Worm (Caenorhabditis elegans) whole organism, L4 larva: ENCODE measurements around the gene lgg-2.

Source experiments
- F49E8.2 ChIP-seq: sonication (generic microtip); optimal IDR thresholded peaks from 2 replicates; lab custom pipeline; 2016; ENCODE audit warnings: missing compliant biosample characterization, mild to moderate bottlenecking, missing genetic modification characterization, borderline replicate concordance
- T20F7.1 ChIP-seq: fragments of 200-800 bp; sonication (Bioruptor generic); optimal IDR thresholded peaks from 2 replicates; lab custom pipeline; 2018; ENCODE audit warnings: mild to moderate bottlenecking, missing genetic modification characterization, missing compliant biosample characterization
- T26A8.4 ChIP-seq: fragments of 200-800 bp; sonication (Bioruptor generic); IDR thresholded peaks from 2 replicates; pipeline ENCODE4 v1.3.6; 2022; ENCODE audit warnings: missing genetic modification characterization, missing compliant biosample characterization
- Y105C5A.15 ChIP-seq: fragments of 200-800 bp; sonication (Bioruptor generic); IDR thresholded peaks from 2 replicates; pipeline ENCODE4 v1.3.6; 2022; ENCODE audit warnings: missing genetic modification characterization, missing compliant biosample characterization
- Y5F2A.4 ChIP-seq: fragments of 200-800 bp; sonication (Bioruptor generic); optimal IDR thresholded peaks from 2 replicates; lab custom pipeline; 2018; ENCODE audit warnings: mild to moderate bottlenecking, missing genetic modification characterization, missing compliant biosample characterization
- Y75B8A.6 ChIP-seq: fragments of 200-800 bp; sonication (Bioruptor generic); IDR thresholded peaks from 2 replicates; pipeline ENCODE4 v1.3.6; 2022; ENCODE audit warnings: missing genetic modification reagents, missing genetic modification characterization, missing compliant biosample characterization
- ZK337.2 ChIP-seq: fragments of 200-800 bp; sonication (Bioruptor generic); IDR thresholded peaks from 2 replicates; pipeline ENCODE4 v1.3.6; 2022; ENCODE audit warnings: missing genetic modification reagents, missing genetic modification characterization, missing compliant biosample characterization
- ZK546.5 ChIP-seq, 2 experiments: sonication (generic microtip); optimal IDR thresholded peaks; 2 replicates each; lab custom pipeline; 2017; ENCODE audit warnings: missing biosample characterization in 2 of 2, missing genetic modification characterization in 2 of 2
- aha-1 ChIP-seq: fragments of 150-350 bp; peaks from one replicate; lab custom pipeline; 2014; ENCODE audit warnings: missing biosample characterization, missing genetic modification characterization
- ama-1 ChIP-seq: fragments of 150-350 bp; optimal IDR thresholded peaks from 2 replicates; lab custom pipeline; 2014; ENCODE audit warnings: inconsistent platforms, mixed read lengths
- arid-1 ChIP-seq: fragments of 200-800 bp; sonication (Bioruptor generic); conservative IDR thresholded peaks from 2 replicates; pipeline ENCODE4 v1.3.6; 2022; ENCODE audit warnings: missing genetic modification reagents, missing genetic modification characterization, missing compliant biosample characterization
- cey-2 ChIP-seq: sonication (generic microtip); optimal IDR thresholded peaks from 3 replicates; lab custom pipeline; 2017; ENCODE audit warnings: missing genetic modification characterization, mild to moderate bottlenecking, missing compliant biosample characterization, antibody characterized with exemption, borderline replicate concordance; ENCODE audit not compliant: insufficient read depth
- daf-16 ChIP-seq, 3 experiments: sonication (generic microtip); optimal IDR thresholded peaks; 2 replicates each; lab custom pipeline; 2016 to 2017; ENCODE audit warnings: missing genetic modification characterization in 3 of 3, missing genetic modification reagents in 3 of 3, mild to moderate bottlenecking in 2 of 3, missing compliant biosample characterization in 2 of 3, missing biosample characterization in 1 of 3, moderate library complexity in 1 of 3
- daf-8 ChIP-seq: fragments of 200-800 bp; sonication (Bioruptor generic); IDR thresholded peaks from 2 replicates; pipeline ENCODE4 v1.3.6; 2022; ENCODE audit warnings: missing genetic modification characterization, missing compliant biosample characterization
- dmd-9 ChIP-seq: fragments of 200-800 bp; sonication (Bioruptor generic); IDR thresholded peaks from 2 replicates; pipeline ENCODE4 v1.3.6; 2022; ENCODE audit warnings: missing genetic modification reagents, missing genetic modification characterization, missing compliant biosample characterization
- egl-27 ChIP-seq: sonication (generic microtip); optimal IDR thresholded peaks from 3 replicates; lab custom pipeline; 2017; ENCODE audit warnings: missing biosample characterization, missing genetic modification reagents, missing genetic modification characterization
- egl-43 ChIP-seq: fragments of 200-800 bp; sonication (Bioruptor generic); IDR thresholded peaks from 2 replicates; pipeline ENCODE4 v1.3.6; 2022; ENCODE audit warnings: missing genetic modification reagents, missing genetic modification characterization, missing compliant biosample characterization
- fkh-10 ChIP-seq: fragments of 150-350 bp; optimal IDR thresholded peaks from 2 replicates; lab custom pipeline; 2014; ENCODE audit warnings: missing biosample characterization, missing genetic modification reagents, missing genetic modification characterization
- fos-1 ChIP-seq: fragments of 150-350 bp; optimal IDR thresholded peaks from 2 replicates; lab custom pipeline; 2014; ENCODE audit warnings: missing biosample characterization, missing genetic modification characterization
- gei-8 ChIP-seq: fragments of 200-800 bp; sonication (Bioruptor generic); optimal IDR thresholded peaks from 2 replicates; lab custom pipeline; 2018; ENCODE audit warnings: mild to moderate bottlenecking, missing genetic modification characterization, missing compliant biosample characterization
- hlh-30 ChIP-seq: sonication (generic microtip); optimal IDR thresholded peaks from 2 replicates; lab custom pipeline; 2017; ENCODE audit warnings: antibody characterized with exemption, mild to moderate bottlenecking, missing genetic modification characterization, missing compliant biosample characterization; ENCODE audit not compliant: insufficient read depth
- jun-1 ChIP-seq: fragments of 150-350 bp; optimal IDR thresholded peaks from 2 replicates; lab custom pipeline; 2014; ENCODE audit warnings: missing biosample characterization, missing genetic modification reagents, missing genetic modification characterization
- lim-7 ChIP-seq: fragments of 200-800 bp; sonication (Bioruptor generic); IDR thresholded peaks from 2 replicates; pipeline ENCODE4 v1.3.6; 2022; ENCODE audit warnings: missing genetic modification characterization, missing compliant biosample characterization
- lin-15B ChIP-seq: fragments of 150-350 bp; sonication (generic microtip); optimal IDR thresholded peaks from 3 replicates; lab custom pipeline; 2014; ENCODE audit warnings: missing biosample characterization, missing genetic modification characterization
- lin-38 ChIP-seq: fragments of 200-800 bp; sonication (Bioruptor generic); IDR thresholded peaks from 2 replicates; pipeline ENCODE4 v1.3.6; 2022; ENCODE audit warnings: missing genetic modification reagents, missing genetic modification characterization, missing compliant biosample characterization
- lir-3 ChIP-seq: sonication (generic microtip); optimal IDR thresholded peaks from 2 replicates; lab custom pipeline; 2016; ENCODE audit warnings: mild to moderate bottlenecking, missing genetic modification characterization, missing compliant biosample characterization
- mes-2 ChIP-seq: sonication (generic microtip); optimal IDR thresholded peaks from 2 replicates; lab custom pipeline; 2016; ENCODE audit warnings: missing genotype, mild to moderate bottlenecking, missing genetic modification characterization, missing compliant biosample characterization; ENCODE audit not compliant: poor library complexity, severe bottlenecking
- mxl-2 ChIP-seq: fragments of 200-800 bp; sonication (Bioruptor generic); conservative IDR thresholded peaks from 2 replicates; pipeline ENCODE4 v1.3.6; 2022; ENCODE audit warnings: missing genetic modification reagents, missing genetic modification characterization, missing compliant biosample characterization
- nhr-11 ChIP-seq: fragments of 150-350 bp; optimal IDR thresholded peaks from 2 replicates; lab custom pipeline; 2014; ENCODE audit warnings: missing biosample characterization, missing genetic modification characterization
- nhr-25 ChIP-seq: sonication (generic microtip); optimal IDR thresholded peaks from 2 replicates; lab custom pipeline; 2017; ENCODE audit warnings: missing genetic modification characterization, mild to moderate bottlenecking, missing compliant biosample characterization, antibody characterized with exemption, moderate library complexity, borderline replicate concordance; ENCODE audit not compliant: insufficient read depth
- nhr-42 ChIP-seq: fragments of 200-800 bp; sonication (Bioruptor generic); IDR thresholded peaks from 2 replicates; pipeline ENCODE4 v1.3.6; 2022; ENCODE audit warnings: missing genetic modification characterization, missing compliant biosample characterization
- nhr-48 ChIP-seq: sonication (generic microtip); optimal IDR thresholded peaks from 2 replicates; lab custom pipeline; 2016; ENCODE audit warnings: mild to moderate bottlenecking, missing genetic modification characterization, missing compliant biosample characterization
- nhr-6 ChIP-seq: fragments of 150-350 bp; optimal IDR thresholded peaks from 2 replicates; lab custom pipeline; 2014; ENCODE audit warnings: missing biosample characterization, missing genetic modification characterization
- nhr-76 ChIP-seq: fragments of 150-350 bp; optimal IDR thresholded peaks from 2 replicates; lab custom pipeline; 2014; ENCODE audit warnings: missing biosample characterization, missing genetic modification characterization
- pqm-1 ChIP-seq: sonication (generic microtip); optimal IDR thresholded peaks from 2 replicates; lab custom pipeline; 2017; ENCODE audit warnings: missing biosample characterization, missing genetic modification characterization
- saeg-2 ChIP-seq: fragments of 200-800 bp; sonication (Bioruptor generic); IDR thresholded peaks from 2 replicates; pipeline ENCODE4 v1.3.6; 2022; ENCODE audit warnings: missing genetic modification reagents, missing genetic modification characterization, missing compliant biosample characterization
- sdz-12 ChIP-seq: fragments of 200-800 bp; sonication (Bioruptor generic); optimal IDR thresholded peaks from 2 replicates; lab custom pipeline; 2018; ENCODE audit warnings: mild to moderate bottlenecking, missing genetic modification characterization, missing compliant biosample characterization
- spr-1 ChIP-seq: sonication (generic microtip); optimal IDR thresholded peaks from 2 replicates; lab custom pipeline; 2016; ENCODE audit warnings: mild to moderate bottlenecking, missing genetic modification characterization, missing compliant biosample characterization
- spr-3 ChIP-seq: fragments of 200-800 bp; sonication (Bioruptor generic); optimal IDR thresholded peaks from 2 replicates; lab custom pipeline; 2018; ENCODE audit warnings: mild to moderate bottlenecking, missing genetic modification characterization, missing compliant biosample characterization
- tag-97 ChIP-seq: fragments of 200-800 bp; sonication (Bioruptor generic); IDR thresholded peaks from 2 replicates; pipeline ENCODE4 v1.3.6; 2022; ENCODE audit warnings: missing genetic modification characterization, missing compliant biosample characterization
- zag-1 ChIP-seq: fragments of 150-350 bp; optimal IDR thresholded peaks from 2 replicates; lab custom pipeline; 2014; ENCODE audit warnings: missing biosample characterization, missing genetic modification characterization
- zip-11 ChIP-seq: fragments of 200-800 bp; sonication (Bioruptor generic); IDR thresholded peaks from 2 replicates; pipeline ENCODE4 v1.3.6; 2022; ENCODE audit warnings: missing genetic modification characterization, missing compliant biosample characterization
- zip-2 ChIP-seq: fragments of 150-350 bp; optimal IDR thresholded peaks from 2 replicates; lab custom pipeline; 2014; ENCODE audit warnings: missing biosample characterization, missing genetic modification characterization

lgg-2 gene

ce11 chrIV:10918877-10919560, 16.7 kb downstream of the lgg-2 start (continued):
- TF ChIP-seq T20F7.1 (peak; percentile 56), aha-1 (peak; percentile 99), Y75B8A.6 (no peak), hlh-30 (tag; lab: Kevin White, UChicago) (peak; percentile 96), dmd-9 (GFP tag; lab: Robert Waterston, UW) (no peak), lin-38 (peak; percentile 87), lir-3 (tag; lab: Kevin White, UChicago) (no peak), sdz-12 (GFP tag; lab: Kevin White, UChicago) (no peak), nhr-25 (tag; lab: Kevin White, UChicago) (no peak), nhr-48 (peak; percentile 25), ama-1 (lab: Kevin White, UChicago) (peak; percentile 76), mes-2 (peak; percentile 66), egl-27 (tag; lab: Kevin White, UChicago) (no peak), zip-2 (tag; lab: Kevin White, UChicago) (no peak), nhr-11 (tag; lab: Kevin White, UChicago) (peak; percentile 77), arid-1 (GFP tag; lab: Robert Waterston, UW) (0 out of 2 replicates have a peak, but pooled peaks have one; percentile 36), pqm-1 (tag; lab: Kevin White, UChicago) (peak; percentile 3), daf-8 (GFP tag; lab: Robert Waterston, UW) (no peak), spr-3 (GFP tag; lab: Kevin White, UChicago) (peak; percentile 35), saeg-2 (GFP tag; lab: Robert Waterston, UW) (no peak), spr-1 (tag; lab: Kevin White, UChicago) (no peak), ZK337.2 (GFP tag; lab: Robert Waterston, UW) (no peak), gei-8 (GFP tag; lab: Kevin White, UChicago) (no peak), zip-11 (GFP tag; lab: Robert Waterston, UW) (no peak), Y5F2A.4 (GFP tag; lab: Kevin White, UChicago) (no peak), jun-1 (tag; lab: Kevin White, UChicago) (no peak), lin-15B (no peak), ZK546.5 (tag; optimal IDR thresholded peaks at IDR 0.05; lab: Kevin White, UChicago) (no peak), nhr-76 (tag; lab: Kevin White, UChicago) (no peak)
- TF ChIP-seq, all 104 proteins: peak for 40

- no peak for TF ChIP-seq fos-1 (tag; lab: Kevin White, UChicago)
- no peak for TF ChIP-seq zag-1
- no peak for TF ChIP-seq Y105C5A.15 (GFP tag; lab: Robert Waterston, UW)
- no peak for TF ChIP-seq daf-16 (GFP tag; optimal IDR thresholded peaks at IDR 0.05; lab: Kevin White, UChicago)
- no peak for TF ChIP-seq daf-16 (tag; optimal IDR thresholded peaks at IDR 0.05; lab: Kevin White, UChicago)
- no peak for TF ChIP-seq mxl-2 (GFP tag; lab: Robert Waterston, UW)
- TF ChIP-seq gei-8 (GFP tag; lab: Kevin White, UChicago), result no peak
- no peak for TF ChIP-seq T26A8.4
- no peak for TF ChIP-seq nhr-42 (GFP tag; lab: Robert Waterston, UW)
- no peak for TF ChIP-seq F49E8.2 (tag; lab: Kevin White, UChicago)
- TF ChIP-seq cey-2, result no peak
- TF ChIP-seq fkh-10 (GFP tag; lab: Kevin White, UChicago), result no peak
- no peak for TF ChIP-seq saeg-2 (GFP tag; lab: Robert Waterston, UW)
- TF ChIP-seq lim-7 (GFP tag; lab: Robert Waterston, UW), result no peak
- TF ChIP-seq tag-97, result no peak
- TF ChIP-seq mes-2, result no peak
- no peak for TF ChIP-seq nhr-6 (tag; lab: Kevin White, UChicago)
- TF ChIP-seq egl-43 (GFP tag; lab: Robert Waterston, UW), result no peak
- no peak for TF ChIP-seq aha-1
- TF ChIP-seq, all 104 proteins: peak for 0
These were observed 19.6 kb downstream of the lgg-2 start for ce11 chrIV:10916134-10916533.
